Fruit fly (Drosophila melanogaster) whole organism, embryonic: ENCODE data around the gene CG46310.
A peak's percentile ranks its signal among the peaks of the same experiment; 100 is the strongest.

Experiments used
- Bteb2 ChIP-seq: fragments of 200-800 bp; sonication (Bioruptor generic); optimal IDR thresholded peaks from 2 replicates; lab custom pipeline; 2016; ENCODE audit warnings: missing biosample characterization, missing genetic modification characterization
- CG10462 ChIP-seq: fragments of 200-800 bp; sonication (Bioruptor generic); optimal IDR thresholded peaks from 2 replicates; lab custom pipeline; 2016; ENCODE audit warnings: missing biosample characterization, missing genetic modification characterization
- CG10654 ChIP-seq: fragments of 200-800 bp; sonication (Bioruptor generic); optimal IDR thresholded peaks from 2 replicates; lab custom pipeline; 2016; ENCODE audit warnings: missing biosample characterization, missing genetic modification characterization
- CG10959 ChIP-seq: fragments of 200-800 bp; sonication (Bioruptor generic); IDR thresholded peaks from 2 replicates; pipeline ENCODE4 v1.3.6; 2022; ENCODE audit warnings: missing biosample characterization, missing genetic modification characterization
- CG12299 ChIP-seq: fragments of 200-800 bp; sonication (Bioruptor generic); optimal IDR thresholded peaks from 2 replicates; lab custom pipeline; 2018; ENCODE audit warnings: missing biosample characterization, mild to moderate bottlenecking, missing genetic modification characterization
- CG15269 ChIP-seq: fragments of 200-800 bp; sonication (Bioruptor generic); optimal IDR thresholded peaks from 2 replicates; lab custom pipeline; 2018; ENCODE audit warnings: missing biosample characterization, mild to moderate bottlenecking, missing genetic modification characterization, moderate library complexity
- CG1647 ChIP-seq: fragments of 200-800 bp; sonication (Bioruptor generic); optimal IDR thresholded peaks from 3 replicates; lab custom pipeline; 2016; ENCODE audit warnings: missing biosample characterization, missing genetic modification characterization
- CG16779 ChIP-seq: fragments of 200-800 bp; sonication (Bioruptor generic); IDR thresholded peaks from 2 replicates; pipeline ENCODE4 v1.3.6; 2022; ENCODE audit warnings: missing biosample characterization, missing genetic modification characterization
- CG16813 ChIP-seq: fragments of 200-800 bp; sonication (Bioruptor generic); IDR thresholded peaks from 3 replicates; pipeline ENCODE4 v1.3.6; 2022; ENCODE audit warnings: missing biosample characterization, missing genetic modification characterization; ENCODE audit not compliant: partially characterized antibody
- CG17612 ChIP-seq: fragments of 200-800 bp; sonication (Bioruptor generic); IDR thresholded peaks from 2 replicates; pipeline ENCODE4 v1.3.6; 2022; ENCODE audit warnings: missing biosample characterization, missing genetic modification characterization
- CG17829 ChIP-seq: fragments of 200-800 bp; optimal IDR thresholded peaks from 2 replicates; lab custom pipeline; 2019; ENCODE audit warnings: missing biosample characterization, mild to moderate bottlenecking, missing genetic modification characterization, moderate library complexity
- CG18764 ChIP-seq: fragments of 200-800 bp; sonication (Bioruptor generic); optimal IDR thresholded peaks from 3 replicates; lab custom pipeline; 2016; ENCODE audit warnings: missing biosample characterization, missing genetic modification characterization
- CG32767 ChIP-seq: fragments of 200-800 bp; sonication (Bioruptor generic); IDR thresholded peaks from 2 replicates; pipeline ENCODE4 v1.3.6; 2022; ENCODE audit warnings: missing biosample characterization, missing genetic modification characterization
- CG32772 ChIP-seq: fragments of 200-800 bp; sonication (Bioruptor generic); IDR thresholded peaks from 2 replicates; pipeline ENCODE4 v1.3.6; 2022; ENCODE audit warnings: missing biosample characterization, missing genetic modification characterization
- CG4360 ChIP-seq: fragments of 200-800 bp; sonication (Bioruptor generic); IDR thresholded peaks from 2 replicates; pipeline ENCODE4 v1.3.6; 2022; ENCODE audit warnings: missing biosample characterization, missing genetic modification characterization
- CG6813 ChIP-seq: fragments of 200-800 bp; sonication (Bioruptor generic); optimal IDR thresholded peaks from 2 replicates; lab custom pipeline; 2017; ENCODE audit warnings: missing biosample characterization, missing genetic modification characterization, mild to moderate bottlenecking, moderate library complexity, missing genetic modification reagents
- CG8388 ChIP-seq: fragments of 200-800 bp; sonication (Bioruptor generic); optimal IDR thresholded peaks from 2 replicates; lab custom pipeline; 2019; ENCODE audit warnings: missing biosample characterization, mild to moderate bottlenecking, missing genetic modification characterization, moderate library complexity
- Fer1 ChIP-seq: fragments of 200-800 bp; sonication (Bioruptor generic); optimal IDR thresholded peaks from 2 replicates; lab custom pipeline; 2017; ENCODE audit warnings: missing biosample characterization, mild to moderate bottlenecking, missing genetic modification characterization
- HmgD ChIP-seq: fragments of 200-800 bp; sonication (Bioruptor generic); optimal IDR thresholded peaks from 3 replicates; lab custom pipeline; 2016; ENCODE audit warnings: missing biosample characterization, missing genetic modification characterization
- HmgZ ChIP-seq: fragments of 200-800 bp; sonication (Bioruptor generic); optimal IDR thresholded peaks from 2 replicates; lab custom pipeline; 2018; ENCODE audit warnings: missing biosample characterization, mild to moderate bottlenecking, missing genetic modification characterization
- Lhr ChIP-seq: fragments of 200-800 bp; sonication (Bioruptor generic); optimal IDR thresholded peaks from 3 replicates; lab custom pipeline; 2017; ENCODE audit warnings: mild to moderate bottlenecking, missing biosample characterization, missing genetic modification reagents, missing genetic modification characterization
- MESR4 ChIP-seq: fragments of 200-800 bp; sonication (Bioruptor generic); optimal IDR thresholded peaks from 2 replicates; lab custom pipeline; 2018; ENCODE audit warnings: missing biosample characterization, mild to moderate bottlenecking, missing genetic modification characterization, moderate library complexity
- MTF-1 ChIP-seq: fragments of 200-800 bp; sonication (Bioruptor generic); optimal IDR thresholded peaks from 2 replicates; lab custom pipeline; 2018; ENCODE audit warnings: missing biosample characterization, mild to moderate bottlenecking, missing genetic modification characterization, borderline replicate concordance
- Med ChIP-seq: fragments of 200-800 bp; sonication (Bioruptor generic); peaks from one replicate; lab custom pipeline; 2016; ENCODE audit warnings: missing biosample characterization, missing genetic modification characterization, mild to moderate bottlenecking, inconsistent platforms, moderate library complexity
- Mrtf ChIP-seq: fragments of 200-800 bp; sonication (Bioruptor generic); IDR thresholded peaks from 3 replicates; pipeline ENCODE4 v1.3.6; 2022; ENCODE audit warnings: missing biosample characterization, missing genetic modification characterization
- Pdp1 ChIP-seq, 2 experiments: fragments of 200-800 bp; sonication (Bioruptor generic); optimal IDR thresholded peaks; 3 replicates each; lab custom pipeline; 2016; ENCODE audit warnings: missing biosample characterization in 2 of 2, missing genetic modification characterization in 2 of 2, mild to moderate bottlenecking in 1 of 2, moderate library complexity in 1 of 2
- Ptx1 ChIP-seq: fragments of 200-800 bp; sonication (Bioruptor generic); IDR thresholded peaks from 2 replicates; pipeline ENCODE4 v1.3.6; 2022; ENCODE audit warnings: missing biosample characterization, missing genetic modification characterization
- Side ChIP-seq: fragments of 200-800 bp; sonication (Bioruptor generic); optimal IDR thresholded peaks from 2 replicates; lab custom pipeline; 2016; ENCODE audit warnings: missing biosample characterization, missing genetic modification characterization
- Spps ChIP-seq: fragments of 200-800 bp; sonication (Bioruptor generic); optimal IDR thresholded peaks from 2 replicates; lab custom pipeline; 2018; ENCODE audit warnings: missing biosample characterization, mild to moderate bottlenecking, missing genetic modification characterization
- TFAM ChIP-seq: fragments of 200-800 bp; sonication (Bioruptor generic); optimal IDR thresholded peaks from 2 replicates; lab custom pipeline; 2017; ENCODE audit warnings: missing biosample characterization, missing genetic modification characterization, inconsistent platforms
- Usf ChIP-seq: fragments of 200-800 bp; sonication (Bioruptor generic); optimal IDR thresholded peaks from 2 replicates; lab custom pipeline; 2017; ENCODE audit warnings: missing genotype, missing biosample characterization, missing genetic modification characterization
- Vsx1 ChIP-seq: fragments of 200-800 bp; sonication (Bioruptor generic); optimal IDR thresholded peaks from 2 replicates; lab custom pipeline; 2017; ENCODE audit warnings: missing biosample characterization, mild to moderate bottlenecking, missing genetic modification characterization, missing genetic modification reagents
- ase ChIP-seq: fragments of 200-800 bp; sonication (Bioruptor generic); IDR thresholded peaks from 3 replicates; pipeline ENCODE4 v1.3.6; 2022; ENCODE audit warnings: missing biosample characterization, missing genetic modification characterization
- ato ChIP-seq: fragments of 200-800 bp; sonication (Bioruptor generic); IDR thresholded peaks from 2 replicates; pipeline ENCODE4 v1.3.6; 2022; ENCODE audit warnings: missing biosample characterization, missing genetic modification characterization; ENCODE audit not compliant: partially characterized antibody
- az2 ChIP-seq: fragments of 200-800 bp; sonication (Bioruptor generic); optimal IDR thresholded peaks from 3 replicates; lab custom pipeline; 2016; ENCODE audit warnings: missing biosample characterization, missing genetic modification characterization
- cad ChIP-seq: fragments of >200 bp; optimal IDR thresholded peaks from 2 replicates; lab custom pipeline; 2017; ENCODE audit warnings: missing biosample characterization, missing genetic modification characterization
- crc ChIP-seq: fragments of 200-800 bp; sonication (Bioruptor generic); optimal IDR thresholded peaks from 2 replicates; lab custom pipeline; 2016; ENCODE audit warnings: missing biosample characterization, missing genetic modification characterization
- croc ChIP-seq: fragments of 200-800 bp; sonication (Bioruptor generic); conservative IDR thresholded peaks from 3 replicates; pipeline ENCODE4 v1.3.6; 2022; ENCODE audit warnings: missing biosample characterization, missing genetic modification characterization
- dm ChIP-seq: fragments of 200-800 bp; sonication (Bioruptor generic); optimal IDR thresholded peaks from 3 replicates; lab custom pipeline; 2016; ENCODE audit warnings: missing biosample characterization, missing genetic modification characterization
- eyg ChIP-seq: fragments of 200-800 bp; sonication (Bioruptor generic); optimal IDR thresholded peaks from 3 replicates; lab custom pipeline; 2016; ENCODE audit warnings: missing biosample characterization, missing genetic modification characterization
- fru ChIP-seq: fragments of >200 bp; optimal IDR thresholded peaks from 2 replicates; lab custom pipeline; 2017
- luna ChIP-seq: fragments of 200-800 bp; sonication (Bioruptor generic); optimal IDR thresholded peaks from 2 replicates; lab custom pipeline; 2016; ENCODE audit warnings: missing biosample characterization, missing genetic modification characterization
- nerfin-1 ChIP-seq: fragments of 200-800 bp; sonication (Bioruptor generic); optimal IDR thresholded peaks from 3 replicates; lab custom pipeline; 2019; ENCODE audit warnings: missing biosample characterization, mild to moderate bottlenecking, missing genetic modification characterization, moderate library complexity
- peb ChIP-seq: fragments of 200-800 bp; sonication (Bioruptor generic); IDR thresholded peaks from 2 replicates; pipeline ENCODE4 v1.3.6; 2022; ENCODE audit warnings: missing biosample characterization, missing genetic modification characterization
- prd ChIP-seq, 3 experiments: fragments of >200 bp in 2 of 3; fragments of 200-800 bp in 1 of 3; sonication (Bioruptor generic) in 1 of 3; optimal IDR thresholded peaks in 2 of 3; IDR thresholded peaks in 1 of 3; 2 replicates in 2 of 3; 3 replicates in 1 of 3; pipeline versions ENCODE4 v1.3.6 to Lab custom; 2017 to 2022; ENCODE audit warnings: missing biosample characterization in 1 of 3, missing genetic modification characterization in 1 of 3
- pzg ChIP-seq: fragments of 200-800 bp; sonication (Bioruptor generic); optimal IDR thresholded peaks from 3 replicates; lab custom pipeline; 2018; ENCODE audit warnings: missing biosample characterization, mild to moderate bottlenecking, missing genetic modification characterization, moderate library complexity
- sisA ChIP-seq: fragments of 200-800 bp; sonication (Bioruptor generic); IDR thresholded peaks from 2 replicates; pipeline ENCODE4 v1.3.6; 2022; ENCODE audit warnings: missing biosample characterization, missing genetic modification characterization
- slou ChIP-seq: fragments of 200-800 bp; sonication (Bioruptor generic); optimal IDR thresholded peaks from 3 replicates; lab custom pipeline; 2016; ENCODE audit warnings: missing biosample characterization, missing genetic modification characterization
- slp2 ChIP-seq: fragments of 200-800 bp; sonication (Bioruptor generic); optimal IDR thresholded peaks from 2 replicates; lab custom pipeline; 2016; ENCODE audit warnings: missing biosample characterization, missing genetic modification characterization
- sug ChIP-seq: fragments of 200-800 bp; optimal IDR thresholded peaks from 2 replicates; lab custom pipeline; 2019; ENCODE audit warnings: missing biosample characterization, mild to moderate bottlenecking, missing genetic modification characterization, moderate library complexity
- usp ChIP-seq: fragments of >200 bp; optimal IDR thresholded peaks from 2 replicates; lab custom pipeline; 2017; ENCODE audit warnings: missing biosample characterization, missing genetic modification characterization

Gene CG46310

dm6 chr3R:23149021-23149571 lies 24.6 kb upstream of the CG46310 start:
- TF ChIP-seq CG6813 (GFP tag; lab: Kevin White, UChicago) (no peak), cad (GFP tag; lab: Kevin White, UChicago) (no peak), ase (GFP tag; lab: Robert Waterston, UW) (no peak), croc (GFP tag; lab: Robert Waterston, UW) (peak; percentile 34; the same call in 1 of the 3 replicates), usp (GFP tag; lab: Kevin White, UChicago) (no peak), slp2 (GFP tag; lab: Kevin White, UChicago) (no peak), Side (GFP tag; lab: Kevin White, UChicago) (no peak), MESR4 (GFP tag; lab: Kevin White, UChicago) (no peak), CG17612 (GFP tag; lab: Robert Waterston, UW) (no peak), HmgD (GFP tag; lab: Kevin White, UChicago) (no peak), CG17829 (tag; lab: Kevin White, UChicago) (peak; percentile 69), luna (GFP tag; lab: Kevin White, UChicago) (no peak), Bteb2 (no peak), Usf (GFP tag; lab: Kevin White, UChicago) (peak; percentile 15), CG16813 (GFP tag; lab: Robert Waterston, UW) (no peak), CG32767 (GFP tag; lab: Robert Waterston, UW) (no peak), ato (no peak), TFAM (no peak), Ptx1 (GFP tag; lab: Robert Waterston, UW) (peak; percentile 19; the same call in 1 of the 2 replicates), Vsx1 (GFP tag; lab: Kevin White, UChicago) (no peak), CG1647 (GFP tag; lab: Kevin White, UChicago) (no peak), az2 (GFP tag; lab: Kevin White, UChicago) (peak; percentile 14), Mrtf (GFP tag; lab: Robert Waterston, UW) (no peak), CG8388 (GFP tag; lab: Kevin White, UChicago) (peak; percentile 56), dm (no peak), CG16779 (no peak), CG32772 (GFP tag; lab: Robert Waterston, UW) (0 out of 2 replicates have a peak, but pooled peaks have one; percentile 4), Spps (tag; lab: Kevin White, UChicago) (peak; percentile 35), prd (optimal IDR thresholded peaks at IDR 0.05; lab: Kevin White, UChicago) (no peak), prd (GFP tag; IDR thresholded peaks at IDR 0.05; lab: Robert Waterston, UW) (peak; percentile 55; the same call in 2 of the 3 replicates), peb (GFP tag; lab: Robert Waterston, UW) (no peak), CG10959 (GFP tag; lab: Robert Waterston, UW) (peak; percentile 61), Lhr (no peak), Pdp1 (GFP tag; optimal IDR thresholded peaks at IDR 0.05; lab: Kevin White, UChicago) (no peak), Med (GFP tag; lab: Kevin White, UChicago) (peak; percentile 22), eyg (GFP tag; lab: Kevin White, UChicago) (no peak), CG12299 (tag; lab: Kevin White, UChicago) (no peak), sug (tag; lab: Kevin White, UChicago) (no peak), slou (GFP tag; lab: Kevin White, UChicago) (no peak), Fer1 (GFP tag; lab: Kevin White, UChicago) (no peak), CG18764 (GFP tag; lab: Kevin White, UChicago) (no peak), fru (lab: Kevin White, UChicago) (no peak), CG10462 (GFP tag; lab: Kevin White, UChicago) (no peak), nerfin-1 (tag; lab: Kevin White, UChicago) (no peak), MTF-1 (GFP tag; lab: Kevin White, UChicago) (no peak), sisA (GFP tag; lab: Robert Waterston, UW) (no peak), crc (GFP tag; lab: Kevin White, UChicago) (no peak), CG10654 (GFP tag; lab: Kevin White, UChicago) (no peak), pzg (GFP tag; lab: Kevin White, UChicago) (no peak), CG4360 (no peak), CG15269 (no peak), HmgZ (tag; lab: Kevin White, UChicago) (no peak)
